Fruit fly (Drosophila melanogaster) Kc167 (cell line): Measurements from ENCODE around the gene MED31.

Source experiments
- Myc ChIP-seq: fragments of >200 bp; optimal IDR thresholded peaks from 2 replicates; lab custom pipeline; 2017; ENCODE audit warnings: missing external identifiers
- Sin3A ChIP-seq: fragments of >200 bp; optimal IDR thresholded peaks from 2 replicates; lab custom pipeline; 2018; ENCODE audit warnings: missing external identifiers
- h ChIP-seq: fragments of >200 bp; optimal IDR thresholded peaks from 3 replicates; lab custom pipeline; 2018; ENCODE audit warnings: missing external identifiers
- insv ChIP-seq: fragments of >200 bp; optimal IDR thresholded peaks from 3 replicates; lab custom pipeline; 2018; ENCODE audit warnings: missing external identifiers
- psq ChIP-seq: fragments of >200 bp; optimal IDR thresholded peaks from 2 replicates; lab custom pipeline; 2017; ENCODE audit warnings: missing external identifiers

- TF ChIP-seq Sin3A: no peak
- TF ChIP-seq psq: no peak
- TF ChIP-seq Myc (lab: Kevin White, UChicago): no peak
- TF ChIP-seq h (lab: Kevin White, UChicago): no peak
- TF ChIP-seq insv (lab: Kevin White, UChicago): no peak
Observed at dm6 chr3R:4649880-4650493, 8.2 kb downstream of the MED31 start.
